Fruit fly (Drosophila melanogaster) whole organism, embryonic: ENCODE results near the gene mus201.

Experiments
- Awh ChIP-seq: fragments of 200-800 bp; sonication (Bioruptor generic); IDR thresholded peaks from 2 replicates; pipeline ENCODE4, ENCODE4 v1.3.6; 2022; ENCODE audit warnings: missing biosample characterization, missing genetic modification characterization
- CG10267 ChIP-seq: fragments of 200-800 bp; sonication (Bioruptor generic); optimal IDR thresholded peaks from 2 replicates; lab custom pipeline; 2018; ENCODE audit warnings: missing biosample characterization, mild to moderate bottlenecking, missing genetic modification characterization, moderate library complexity
- CG14441 ChIP-seq: fragments of 200-800 bp; sonication (Bioruptor generic); IDR thresholded peaks from 2 replicates; pipeline ENCODE4 v1.3.6; 2022; ENCODE audit warnings: missing biosample characterization, missing genetic modification characterization
- CG14667 ChIP-seq: fragments of 200-800 bp; sonication (Bioruptor generic); IDR thresholded peaks from 2 replicates; pipeline ENCODE4 v1.3.6; 2022; ENCODE audit warnings: missing biosample characterization, missing genetic modification characterization
- CG14965 ChIP-seq: fragments of 200-800 bp; sonication (Bioruptor generic); optimal IDR thresholded peaks from 2 replicates; lab custom pipeline; 2016; ENCODE audit warnings: missing biosample characterization, missing genetic modification characterization, borderline replicate concordance
- CG15269 ChIP-seq: fragments of 200-800 bp; sonication (Bioruptor generic); optimal IDR thresholded peaks from 2 replicates; lab custom pipeline; 2018; ENCODE audit warnings: missing biosample characterization, mild to moderate bottlenecking, missing genetic modification characterization, moderate library complexity
- CG1603 ChIP-seq: fragments of 200-800 bp; sonication (Bioruptor generic); optimal IDR thresholded peaks from 2 replicates; lab custom pipeline; 2019; ENCODE audit warnings: missing biosample characterization, mild to moderate bottlenecking, missing genetic modification characterization, moderate library complexity
- CG16815 ChIP-seq: fragments of 200-800 bp; sonication (Bioruptor generic); optimal IDR thresholded peaks from 3 replicates; lab custom pipeline; 2017; ENCODE audit warnings: missing biosample characterization, mild to moderate bottlenecking, missing genetic modification characterization
- CG17361 ChIP-seq: fragments of 200-800 bp; sonication (Bioruptor generic); IDR thresholded peaks from 3 replicates; pipeline ENCODE4 v1.3.6; 2022; ENCODE audit warnings: missing biosample characterization, missing genetic modification characterization
- CG30403 ChIP-seq: fragments of 200-800 bp; sonication (Bioruptor generic); optimal IDR thresholded peaks from 3 replicates; lab custom pipeline; 2016; ENCODE audit warnings: missing biosample characterization, missing genetic modification characterization
- CG3726 ChIP-seq: fragments of 200-800 bp; sonication (Bioruptor generic); IDR thresholded peaks from 3 replicates; pipeline ENCODE4, ENCODE4 v1.3.6; 2022; ENCODE audit warnings: missing biosample characterization, missing genetic modification characterization
- CG5180 ChIP-seq: fragments of 200-800 bp; sonication (Bioruptor generic); optimal IDR thresholded peaks from 3 replicates; lab custom pipeline; 2017; ENCODE audit warnings: missing biosample characterization, missing genetic modification characterization, mild to moderate bottlenecking, moderate library complexity, missing genetic modification reagents
- CG8924 ChIP-seq: fragments of 200-800 bp; optimal IDR thresholded peaks from 3 replicates; lab custom pipeline; 2019; ENCODE audit warnings: missing biosample characterization, mild to moderate bottlenecking, missing genetic modification characterization, moderate library complexity
- CG9437 ChIP-seq: fragments of 200-800 bp; sonication (Bioruptor generic); optimal IDR thresholded peaks from 2 replicates; lab custom pipeline; 2018; ENCODE audit warnings: missing biosample characterization, mild to moderate bottlenecking, missing genetic modification characterization
- CG9727 ChIP-seq: fragments of 200-800 bp; sonication (Bioruptor generic); optimal IDR thresholded peaks from 3 replicates; lab custom pipeline; 2017; ENCODE audit warnings: missing biosample characterization, mild to moderate bottlenecking, missing genetic modification characterization
- CoRest ChIP-seq: fragments of 200-800 bp; sonication (Bioruptor generic); optimal IDR thresholded peaks from 3 replicates; lab custom pipeline; 2018; ENCODE audit warnings: missing biosample characterization, mild to moderate bottlenecking, missing genetic modification characterization, moderate library complexity
- Drgx ChIP-seq: fragments of 200-800 bp; sonication (Bioruptor generic); IDR thresholded peaks from 2 replicates; pipeline ENCODE4 v1.3.6; 2022; ENCODE audit warnings: missing biosample characterization, missing genetic modification characterization
- Ets65A ChIP-seq: fragments of 200-800 bp; sonication (Bioruptor generic); peaks from one replicate; lab custom pipeline; 2016; ENCODE audit warnings: missing biosample characterization, missing genetic modification characterization
- Hr39 ChIP-seq: fragments of >200 bp; optimal IDR thresholded peaks from 2 replicates; lab custom pipeline; 2017
- Med ChIP-seq: fragments of 200-800 bp; sonication (Bioruptor generic); peaks from one replicate; lab custom pipeline; 2016; ENCODE audit warnings: missing biosample characterization, missing genetic modification characterization, mild to moderate bottlenecking, inconsistent platforms, moderate library complexity
- Oli ChIP-seq: fragments of 200-800 bp; sonication (Bioruptor generic); optimal IDR thresholded peaks from 2 replicates; lab custom pipeline; 2018; ENCODE audit warnings: missing biosample characterization, mild to moderate bottlenecking, missing genetic modification characterization, moderate library complexity
- Ptx1 ChIP-seq: fragments of 200-800 bp; sonication (Bioruptor generic); IDR thresholded peaks from 2 replicates; pipeline ENCODE4 v1.3.6; 2022; ENCODE audit warnings: missing biosample characterization, missing genetic modification characterization
- Six4 ChIP-seq: fragments of 200-800 bp; sonication (Bioruptor generic); optimal IDR thresholded peaks from 2 replicates; lab custom pipeline; 2016; ENCODE audit warnings: missing biosample characterization, missing genetic modification characterization
- Sox100B ChIP-seq: fragments of 200-800 bp; sonication (Bioruptor generic); optimal IDR thresholded peaks from 3 replicates; lab custom pipeline; 2018; ENCODE audit warnings: missing biosample characterization, mild to moderate bottlenecking, missing genetic modification characterization
- Sox102F ChIP-seq: fragments of 200-800 bp; sonication (Bioruptor generic); optimal IDR thresholded peaks from 2 replicates; lab custom pipeline; 2018; ENCODE audit warnings: missing biosample characterization, mild to moderate bottlenecking, missing genetic modification characterization, moderate library complexity
- Xrp1 ChIP-seq: fragments of 200-800 bp; sonication (Bioruptor generic); IDR thresholded peaks from 2 replicates; pipeline ENCODE4 v1.3.6; 2022; ENCODE audit warnings: missing biosample characterization, missing genetic modification characterization
- bbx ChIP-seq: fragments of 200-800 bp; sonication (Bioruptor generic); IDR thresholded peaks from 2 replicates; pipeline ENCODE4 v1.3.6; 2022; ENCODE audit warnings: missing biosample characterization, missing genetic modification characterization; ENCODE audit not compliant: partially characterized antibody
- dmrt11E ChIP-seq: fragments of 200-800 bp; sonication (Bioruptor generic); optimal IDR thresholded peaks from 3 replicates; lab custom pipeline; 2018; ENCODE audit warnings: missing biosample characterization, mild to moderate bottlenecking, missing genetic modification characterization, moderate library complexity
- dmrt99B ChIP-seq: fragments of 200-800 bp; sonication (Bioruptor generic); optimal IDR thresholded peaks from 2 replicates; lab custom pipeline; 2018; ENCODE audit warnings: missing biosample characterization, mild to moderate bottlenecking, missing genetic modification characterization, moderate library complexity
- dysf ChIP-seq: fragments of 200-800 bp; sonication (Bioruptor generic); IDR thresholded peaks from 3 replicates; pipeline ENCODE4 v1.3.6; 2022; ENCODE audit warnings: missing biosample characterization, missing genetic modification characterization
- gem ChIP-seq: fragments of 200-800 bp; sonication (Bioruptor generic); optimal IDR thresholded peaks from 2 replicates; lab custom pipeline; 2019; ENCODE audit warnings: missing biosample characterization, mild to moderate bottlenecking, missing genetic modification characterization, moderate library complexity
- grau ChIP-seq: fragments of 200-800 bp; optimal IDR thresholded peaks from 3 replicates; lab custom pipeline; 2019; ENCODE audit warnings: missing biosample characterization, mild to moderate bottlenecking, missing genetic modification characterization, moderate library complexity
- gsb-n ChIP-seq: fragments of 200-800 bp; sonication (Bioruptor generic); optimal IDR thresholded peaks from 3 replicates; lab custom pipeline; 2018; ENCODE audit warnings: missing biosample characterization, mild to moderate bottlenecking, missing genetic modification characterization
- jing ChIP-seq: fragments of 200-800 bp; sonication (Bioruptor generic); optimal IDR thresholded peaks from 2 replicates; lab custom pipeline; 2018; ENCODE audit warnings: missing biosample characterization, mild to moderate bottlenecking, missing genetic modification characterization
- kay ChIP-seq: fragments of 200-800 bp; sonication (Bioruptor generic); optimal IDR thresholded peaks from 2 replicates; lab custom pipeline; 2016; ENCODE audit warnings: missing biosample characterization, missing genetic modification characterization
- luna ChIP-seq: fragments of 200-800 bp; sonication (Bioruptor generic); optimal IDR thresholded peaks from 2 replicates; lab custom pipeline; 2016; ENCODE audit warnings: missing biosample characterization, missing genetic modification characterization
- nom ChIP-seq: fragments of 200-800 bp; sonication (Bioruptor generic); optimal IDR thresholded peaks from 2 replicates; lab custom pipeline; 2017; ENCODE audit warnings: missing biosample characterization, missing genetic modification characterization, mild to moderate bottlenecking, moderate library complexity, missing genetic modification reagents
- sens ChIP-seq: fragments of 200-800 bp; sonication (Bioruptor generic); peaks from one replicate; lab custom pipeline; 2016; ENCODE audit warnings: missing biosample characterization, missing genetic modification characterization
- slou ChIP-seq: fragments of 200-800 bp; sonication (Bioruptor generic); optimal IDR thresholded peaks from 3 replicates; lab custom pipeline; 2016; ENCODE audit warnings: missing biosample characterization, missing genetic modification characterization
- sug ChIP-seq: fragments of 200-800 bp; optimal IDR thresholded peaks from 2 replicates; lab custom pipeline; 2019; ENCODE audit warnings: missing biosample characterization, mild to moderate bottlenecking, missing genetic modification characterization, moderate library complexity
- tna ChIP-seq: fragments of 200-800 bp; sonication (Bioruptor generic); IDR thresholded peaks from 2 replicates; pipeline ENCODE4 v1.3.6; 2022; ENCODE audit warnings: missing biosample characterization, missing genetic modification characterization; ENCODE audit not compliant: partially characterized antibody
- trem ChIP-seq: fragments of 200-800 bp; optimal IDR thresholded peaks from 3 replicates; lab custom pipeline; 2019; ENCODE audit warnings: missing biosample characterization, mild to moderate bottlenecking, missing genetic modification characterization, moderate library complexity
- yki ChIP-seq: fragments of >200 bp; optimal IDR thresholded peaks from 3 replicates; lab custom pipeline; 2018
- zfh1 ChIP-seq: fragments of 200-800 bp; sonication (Bioruptor generic); IDR thresholded peaks from 3 replicates; pipeline ENCODE4 v1.3.6; 2022; ENCODE audit warnings: missing biosample characterization, missing genetic modification characterization

Gene mus201

dm6 chr2L:8464107-8464582 is 26.2 kb downstream of the mus201 start, which contains the start of gene prg (continued):
- TF ChIP-seq jing (GFP tag; lab: Kevin White, UChicago) (no peak), Six4 (GFP tag; lab: Kevin White, UChicago) (peak; percentile 26)

dm6 chr2L:8466643-8467042 is 28.7 kb downstream of the mus201 start, which contains the start of gene dachs:
TSS of gene dachs (plus strand) at chr2L:8466817.
- TF ChIP-seq CG5180 (GFP tag; lab: Kevin White, UChicago) (peak; percentile 95), CG14441 (no peak), grau (peak; percentile 28)

dm6 chr2L:8468929-8469681 is 31.1 kb downstream of the mus201 start:
- TF ChIP-seq Med (GFP tag; lab: Kevin White, UChicago) (peak; percentile 35), Hr39 (lab: Kevin White, UChicago) (no peak), CG15269 (tag; lab: Kevin White, UChicago) (no peak), kay (GFP tag; lab: Kevin White, UChicago) (no peak), dysf (GFP tag; lab: Robert Waterston, UW) (no peak), bbx (no peak), Ets65A (no peak)
- TF ChIP-seq, all 482 proteins: peak for 1

- no peak for TF ChIP-seq CG14667
- TF ChIP-seq CG9727: peak; percentile 60
- peak; percentile 42 for TF ChIP-seq Sox100B (GFP tag; lab: Kevin White, UChicago)
- no peak for TF ChIP-seq yki (lab: Kevin White, UChicago)
- TF ChIP-seq CG10267: peak; percentile 41
- peak; percentile 76 for TF ChIP-seq dmrt11E (tag; lab: Kevin White, UChicago)
- peak; percentile 50 for TF ChIP-seq gsb-n (tag; lab: Kevin White, UChicago)
- peak; percentile 32; the same call in 1 of the 2 replicates for TF ChIP-seq Ptx1 (GFP tag; lab: Robert Waterston, UW)
- peak; percentile 32 for TF ChIP-seq CoRest (tag; lab: Kevin White, UChicago)
- TF ChIP-seq luna: no peak
- peak; percentile 14 for TF ChIP-seq nom (GFP tag; lab: Kevin White, UChicago)
- TF ChIP-seq gem (tag; lab: Kevin White, UChicago): peak; percentile 67
- peak; percentile 36 for TF ChIP-seq Sox102F (GFP tag; lab: Kevin White, UChicago)
- peak; percentile 40 for TF ChIP-seq CG8924
- no peak for TF ChIP-seq CG14441
- peak; percentile 10 for TF ChIP-seq CG1603 (tag; lab: Kevin White, UChicago)
- TF ChIP-seq sug (tag; lab: Kevin White, UChicago): no peak
- TF ChIP-seq CG3726 (GFP tag; lab: Robert Waterston, UW): no peak
- TF ChIP-seq Awh (GFP tag; lab: Robert Waterston, UW): 0 out of 2 replicates have a peak, but pooled peaks have one; percentile 15
- peak; percentile 32 for TF ChIP-seq CG16815 (GFP tag; lab: Kevin White, UChicago)
- TF ChIP-seq CG17361 (GFP tag; lab: Robert Waterston, UW): peak; percentile 60
- no peak for TF ChIP-seq tna
- TF ChIP-seq sens (GFP tag; lab: Kevin White, UChicago): peak; percentile 84
- 0 out of 3 replicates have a peak, but pooled peaks have one; percentile 44 for TF ChIP-seq dysf (GFP tag; lab: Robert Waterston, UW)
- peak; percentile 44 for TF ChIP-seq Oli (tag; lab: Kevin White, UChicago)
- TF ChIP-seq Xrp1 (GFP tag; lab: Robert Waterston, UW): peak; percentile 63
- TF ChIP-seq dmrt99B: peak; percentile 44
- TF ChIP-seq zfh1: peak; percentile 46; the same call in 1 of the 3 replicates
- peak; percentile 29 for TF ChIP-seq CG30403 (GFP tag; lab: Kevin White, UChicago)
- no peak for TF ChIP-seq CG14965
- peak; percentile 9 for TF ChIP-seq CG9437 (GFP tag; lab: Kevin White, UChicago)
- TF ChIP-seq slou (GFP tag; lab: Kevin White, UChicago): no peak
- peak; percentile 47; the same call in 1 of the 2 replicates for TF ChIP-seq Drgx
- peak; percentile 49 for TF ChIP-seq trem (tag; lab: Kevin White, UChicago)
Observed at dm6 chr2L:8471667-8472066, 33.7 kb downstream of the mus201 start.
